Worm (Caenorhabditis elegans): ENCODE results near the gene B0462.5.
A peak's percentile ranks its signal among the peaks of the same experiment; 100 is the strongest.

B0462.5 gene

ce11 chrV:18350721-18351120, 27.6 kb upstream of the B0462.5 start, which contains the start of gene C08E8.11:
Gene C08E8.11, plus strand, starts transcription at chrV:18351021.
- no peak for TF ChIP-seq ceh-16 (tag; optimal IDR thresholded peaks at IDR 0.05)
- TF ChIP-seq mdl-1 (tag; optimal IDR thresholded peaks at IDR 0.05): no peak
- no peak for TF ChIP-seq ztf-1 (GFP tag; conservative IDR thresholded peaks at IDR 0.05)
- no peak for TF ChIP-seq nhr-6 (tag; optimal IDR thresholded peaks at IDR 0.05)
- no peak for TF ChIP-seq crh-2 (tag; optimal IDR thresholded peaks at IDR 0.05)
- no peak for TF ChIP-seq zag-1 (tag; optimal IDR thresholded peaks at IDR 0.05)
- TF ChIP-seq ceh-82 (tag; optimal IDR thresholded peaks at IDR 0.05): no peak
- no peak for TF ChIP-seq R02D3.7 (tag; optimal IDR thresholded peaks at IDR 0.05)

- no peak for TF ChIP-seq fos-1 (tag; optimal IDR thresholded peaks at IDR 0.05)
Measured at ce11 chrV:18350046-18350445, 26.9 kb upstream of the B0462.5 start, which contains the start of gene C08E8.3. Gene C08E8.3, plus strand, starts transcription at chrV:18350129.

ce11 chrV:18346080-18346479, 22.9 kb upstream of the B0462.5 start:
- TF ChIP-seq F13H6.1 (tag; optimal IDR thresholded peaks at IDR 0.05) (peak; percentile 38), egl-27 (tag; optimal IDR thresholded peaks at IDR 0.05) (peak; percentile 85), mab-5 (tag; optimal IDR thresholded peaks at IDR 0.05) (no peak), lin-13 (GFP tag; optimal IDR thresholded peaks at IDR 0.05) (no peak), mbf-1 (tag; optimal IDR thresholded peaks at IDR 0.05) (no peak), mdl-1 (tag; optimal IDR thresholded peaks at IDR 0.05) (no peak), nhr-129 (tag; optimal IDR thresholded peaks at IDR 0.05) (peak; percentile 30), crh-2 (tag; optimal IDR thresholded peaks at IDR 0.05) (peak; percentile 72), nhr-21 (tag; optimal IDR thresholded peaks at IDR 0.05) (peak; percentile 74), lsy-2 (tag; optimal IDR thresholded peaks at IDR 0.05) (no peak), ztf-1 (GFP tag; conservative IDR thresholded peaks at IDR 0.05) (no peak), sma-9 (GFP tag; optimal IDR thresholded peaks at IDR 0.05) (peak; percentile 88), sma-9 (tag; optimal IDR thresholded peaks at IDR 0.05) (no peak), zag-1 (tag; optimal IDR thresholded peaks at IDR 0.05) (no peak), skn-1 (tag; optimal IDR thresholded peaks at IDR 0.05) (peak; percentile 96), sma-3 (GFP tag; optimal IDR thresholded peaks at IDR 0.05) (peak; percentile 81), gmeb-1 (tag; optimal IDR thresholded peaks at IDR 0.05) (peak; percentile 76), elt-3 (tag; optimal IDR thresholded peaks at IDR 0.05) (no peak), peb-1 (tag; optimal IDR thresholded peaks at IDR 0.05) (no peak), fos-1 (tag; optimal IDR thresholded peaks at IDR 0.05) (peak; percentile 100)

- no peak for TF ChIP-seq elt-1 (tag; optimal IDR thresholded peaks at IDR 0.05)
- no peak for TF ChIP-seq blmp-1 (tag; optimal IDR thresholded peaks at IDR 0.05; ENCODE audit: insufficient read depth)
- TF ChIP-seq lin-13 (GFP tag; optimal IDR thresholded peaks at IDR 0.05): no peak
- no peak for TF ChIP-seq unc-62 (GFP tag; optimal IDR thresholded peaks at IDR 0.05)
- no peak for TF ChIP-seq ama-1 (optimal IDR thresholded peaks at IDR 0.05)
- TF ChIP-seq peb-1 (tag; optimal IDR thresholded peaks at IDR 0.05): no peak
- TF ChIP-seq skn-1 (tag; optimal IDR thresholded peaks at IDR 0.05): no peak
- TF ChIP-seq ceh-82 (tag; optimal IDR thresholded peaks at IDR 0.05): no peak
- TF ChIP-seq nhr-10 (tag; optimal IDR thresholded peaks at IDR 0.05): no peak
- no peak for TF ChIP-seq elt-3 (tag; optimal IDR thresholded peaks at IDR 0.05)
- no peak for TF ChIP-seq aly-2 (tag; optimal IDR thresholded peaks at IDR 0.05)
Measured at ce11 chrV:18344194-18344593, 21.1 kb upstream of the B0462.5 start.

ce11 chrV:18339807-18340206, 16.7 kb upstream of the B0462.5 start, which contains the start of gene C08E8.10:
Gene C08E8.10, minus strand, starts transcription at chrV:18339907.
- TF ChIP-seq nhr-21 (tag; optimal IDR thresholded peaks at IDR 0.05): no peak
- TF ChIP-seq unc-62 (GFP tag; optimal IDR thresholded peaks at IDR 0.05): no peak
- TF ChIP-seq ceh-16 (tag; optimal IDR thresholded peaks at IDR 0.05): no peak
- TF ChIP-seq Y55F3AM.14 (GFP tag; optimal IDR thresholded peaks at IDR 0.05): no peak
- no peak for TF ChIP-seq ama-1 (optimal IDR thresholded peaks at IDR 0.05)
- no peak for TF ChIP-seq blmp-1 (tag; optimal IDR thresholded peaks at IDR 0.05; ENCODE audit: insufficient read depth)
- TF ChIP-seq egl-27 (tag; optimal IDR thresholded peaks at IDR 0.05): no peak
- TF ChIP-seq lin-11 (tag; optimal IDR thresholded peaks at IDR 0.05): no peak
- no peak for TF ChIP-seq crh-2 (tag; optimal IDR thresholded peaks at IDR 0.05)
- no peak for TF ChIP-seq fos-1 (tag; optimal IDR thresholded peaks at IDR 0.05)
- TF ChIP-seq nhr-25 (tag; optimal IDR thresholded peaks at IDR 0.05): no peak
- no peak for TF ChIP-seq sma-3 (GFP tag; optimal IDR thresholded peaks at IDR 0.05)
- no peak for TF ChIP-seq sem-4 (tag; optimal IDR thresholded peaks at IDR 0.05)
- no peak for TF ChIP-seq zag-1 (tag; optimal IDR thresholded peaks at IDR 0.05)

All from whole organism, L2 larva.